Worm (Caenorhabditis elegans): ENCODE results near the gene cfim-2.
"Not testable (repeated sequence)": the region's sequence is repeated elsewhere in the genome, so short reads cannot be mapped to it uniquely, and the experiment has no call there.

DNA sequence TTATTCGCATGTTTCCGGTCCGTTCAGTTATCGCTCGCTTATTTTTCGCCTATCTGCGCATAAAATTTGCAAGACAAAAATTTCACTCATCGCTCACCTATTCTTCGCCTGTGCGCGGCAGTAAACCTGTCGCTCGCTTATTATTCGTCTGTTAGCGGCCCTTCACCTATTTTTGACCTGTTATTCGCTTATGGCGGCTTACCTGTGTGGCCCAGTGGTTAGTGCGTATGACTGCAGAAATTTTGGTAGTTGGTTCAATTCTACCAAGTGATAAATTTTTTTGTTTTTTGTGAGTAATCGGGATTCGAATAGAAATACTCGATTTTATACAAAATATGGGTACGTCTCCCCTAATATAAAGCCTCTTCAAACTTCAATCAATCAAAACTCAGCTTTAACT lies 37.9 kb downstream of the cfim-2 start:
- TF ChIP-seq nhr-11 (tag; optimal IDR thresholded peaks at IDR 0.05); ceh-48 (tag; optimal IDR thresholded peaks at IDR 0.05); ceh-34 (tag; optimal IDR thresholded peaks at IDR 0.05); fkh-10 (GFP tag; optimal IDR thresholded peaks at IDR 0.05); fkh-6 (tag; optimal IDR thresholded peaks at IDR 0.05); ceh-9 (tag; optimal IDR thresholded peaks at IDR 0.05): not testable (repeated sequence)
